Worm (Caenorhabditis elegans) whole organism, L4/young adult: Measurements from ENCODE around the gene irld-64.

ENCODE experiments used
- W03F9.2 ChIP-seq: fragments of 150-350 bp; optimal IDR thresholded peaks from 2 replicates; lab custom pipeline; 2014; ENCODE audit warnings: missing biosample characterization, missing genetic modification characterization
- dao-5 ChIP-seq: sonication (generic microtip); optimal IDR thresholded peaks from 2 replicates; lab custom pipeline; 2016; ENCODE audit warnings: missing genotype, missing genetic modification characterization, moderate library complexity, missing compliant biosample characterization
- him-1 ChIP-seq: sonication (generic microtip); optimal IDR thresholded peaks from 2 replicates; lab custom pipeline; 2016; ENCODE audit warnings: missing genotype, missing genetic modification reagents, missing genetic modification characterization, missing compliant biosample characterization

The irld-64 gene

DNA sequence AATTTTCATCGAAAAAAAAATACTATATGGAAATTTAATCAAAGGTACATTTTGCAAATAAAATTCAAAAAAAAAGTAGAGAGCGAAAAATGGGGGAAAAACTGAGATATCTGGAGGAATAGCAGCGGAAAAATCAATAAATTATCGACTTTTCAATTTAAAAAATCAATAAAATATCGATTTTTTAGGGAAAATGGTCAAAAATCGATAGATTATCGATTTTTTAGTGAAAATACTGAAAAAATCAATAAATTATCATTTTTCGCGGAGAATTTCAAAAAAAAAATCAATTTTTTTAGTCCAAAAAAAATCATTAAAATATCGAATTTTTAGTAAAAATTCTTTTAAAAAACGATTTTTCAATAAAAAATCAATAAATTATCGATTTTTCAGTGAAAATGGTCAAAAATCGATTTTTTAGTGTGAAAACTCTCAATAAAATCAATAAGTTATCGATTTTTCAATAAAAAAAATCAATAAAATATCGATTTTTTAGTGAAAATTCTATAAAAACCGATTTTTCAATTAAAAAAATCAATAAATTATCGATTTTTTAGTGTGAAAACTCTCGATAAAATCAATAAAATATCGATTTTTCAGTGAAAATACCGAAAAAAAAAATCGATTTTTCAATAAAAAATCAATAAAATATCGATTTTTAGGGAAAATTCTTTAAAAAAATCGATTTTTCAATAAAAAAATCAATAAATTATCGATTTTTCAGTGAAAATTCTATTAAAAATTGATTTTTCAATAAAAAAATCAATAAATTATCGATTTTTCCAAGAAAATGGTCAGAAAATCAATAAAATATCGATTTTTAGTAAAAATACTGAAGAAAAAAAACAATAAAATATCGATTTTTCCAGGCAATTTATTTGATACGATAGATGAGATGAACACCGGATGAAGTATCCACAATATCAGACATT is 44.6 kb downstream of the irld-64 start:
- TF ChIP-seq W03F9.2 (tag; lab: Kevin White, UChicago): no peak
- no peak for TF ChIP-seq dao-5 (tag; lab: Kevin White, UChicago)
- no peak for TF ChIP-seq him-1

- TF ChIP-seq W03F9.2 (tag; lab: Kevin White, UChicago) (no peak), him-1 (no peak), dao-5 (tag; lab: Kevin White, UChicago) (no peak)
These were observed 45.6 kb downstream of the irld-64 start, which contains the start of gene pigw-1 for ce11 chrII:2884810-2885209. TSS of gene pigw-1 (minus strand) at chrII:2884910.

DNA sequence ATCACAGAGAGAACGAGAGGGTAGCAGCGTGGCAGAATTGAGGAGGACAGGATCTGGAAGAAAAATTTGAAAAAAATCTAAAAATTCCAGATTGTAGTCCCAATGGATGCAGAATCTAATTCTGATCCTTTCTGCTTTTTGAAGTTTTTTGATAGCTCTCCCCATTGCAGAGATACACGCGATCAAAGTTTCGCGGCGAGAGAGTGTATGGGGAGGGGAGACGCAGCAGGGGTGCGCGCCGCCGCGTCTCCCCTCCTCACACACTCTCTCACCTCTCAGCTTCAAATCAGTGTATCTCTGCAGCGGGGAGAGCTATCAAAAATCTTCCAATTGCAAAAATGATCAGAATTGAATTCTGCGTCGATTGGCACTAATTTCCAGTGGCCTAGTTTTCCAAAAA is 49.3 kb downstream of the irld-64 start:
- no peak for TF ChIP-seq W03F9.2 (tag; lab: Kevin White, UChicago)
- no peak for TF ChIP-seq him-1
- no peak for TF ChIP-seq dao-5 (tag; lab: Kevin White, UChicago)

- no peak for TF ChIP-seq dao-5 (tag; lab: Kevin White, UChicago)
- no peak for TF ChIP-seq W03F9.2 (tag; lab: Kevin White, UChicago)
- TF ChIP-seq him-1: no peak
These were observed 51.5 kb downstream of the irld-64 start for ce11 chrII:2878909-2879308.
